Fruit fly (Drosophila melanogaster) whole organism, embryonic: Measurements from ENCODE around the gene CG10353.

Experiments
- Atf3 ChIP-seq: fragments of 200-800 bp; sonication (Bioruptor generic); optimal IDR thresholded peaks from 3 replicates; lab custom pipeline; 2016; ENCODE audit warnings: missing biosample characterization, missing genetic modification characterization
- CG11093 ChIP-seq: fragments of 200-800 bp; sonication (Bioruptor generic); IDR thresholded peaks from 3 replicates; pipeline ENCODE4 v1.3.6; 2022; ENCODE audit warnings: missing biosample characterization, missing genetic modification characterization
- CG11247 ChIP-seq: fragments of 200-800 bp; sonication (Bioruptor generic); IDR thresholded peaks from 2 replicates; pipeline ENCODE4 v1.3.6; 2022; ENCODE audit warnings: missing biosample characterization, missing genetic modification characterization
- CG11398 ChIP-seq: fragments of 200-800 bp; sonication (Bioruptor generic); optimal IDR thresholded peaks from 2 replicates; lab custom pipeline; 2016; ENCODE audit warnings: missing biosample characterization, missing genetic modification characterization
- CG11560 ChIP-seq: fragments of 200-800 bp; sonication (Bioruptor generic); IDR thresholded peaks from 3 replicates; pipeline ENCODE4 v1.3.6; 2022; ENCODE audit warnings: missing biosample characterization, missing genetic modification characterization
- CG11723 ChIP-seq: fragments of 200-800 bp; sonication (Bioruptor generic); optimal IDR thresholded peaks from 2 replicates; lab custom pipeline; 2017; ENCODE audit warnings: missing biosample characterization, mild to moderate bottlenecking, missing genetic modification characterization
- CG12104 ChIP-seq: fragments of 200-800 bp; sonication (Bioruptor generic); optimal IDR thresholded peaks from 3 replicates; lab custom pipeline; 2016; ENCODE audit warnings: missing biosample characterization, missing genetic modification characterization
- CG16813 ChIP-seq: fragments of 200-800 bp; sonication (Bioruptor generic); IDR thresholded peaks from 3 replicates; pipeline ENCODE4 v1.3.6; 2022; ENCODE audit warnings: missing biosample characterization, missing genetic modification characterization; ENCODE audit not compliant: partially characterized antibody
- CG16815 ChIP-seq: fragments of 200-800 bp; sonication (Bioruptor generic); optimal IDR thresholded peaks from 3 replicates; lab custom pipeline; 2017; ENCODE audit warnings: missing biosample characterization, mild to moderate bottlenecking, missing genetic modification characterization
- CG17328 ChIP-seq: fragments of 200-800 bp; sonication (Bioruptor generic); IDR thresholded peaks from 2 replicates; pipeline ENCODE4 v1.3.6; 2022; ENCODE audit warnings: missing biosample characterization, missing genetic modification characterization
- CG18011 ChIP-seq: fragments of 200-800 bp; sonication (Bioruptor generic); optimal IDR thresholded peaks from 2 replicates; lab custom pipeline; 2017; ENCODE audit warnings: missing biosample characterization, missing genetic modification characterization, mild to moderate bottlenecking, moderate library complexity, missing genotype
- CG18619 ChIP-seq: fragments of 200-800 bp; sonication (Bioruptor generic); optimal IDR thresholded peaks from 3 replicates; lab custom pipeline; 2017; ENCODE audit warnings: missing biosample characterization, mild to moderate bottlenecking, missing genetic modification characterization
- CG2116 ChIP-seq: fragments of 200-800 bp; sonication (Bioruptor generic); optimal IDR thresholded peaks from 3 replicates; lab custom pipeline; 2018; ENCODE audit warnings: missing biosample characterization, mild to moderate bottlenecking, missing genetic modification characterization
- CG2678 ChIP-seq: fragments of 200-800 bp; sonication (Bioruptor generic); optimal IDR thresholded peaks from 3 replicates; lab custom pipeline; 2019; ENCODE audit warnings: missing biosample characterization, mild to moderate bottlenecking, missing genetic modification characterization, moderate library complexity
- CG3726 ChIP-seq: fragments of 200-800 bp; sonication (Bioruptor generic); IDR thresholded peaks from 3 replicates; pipeline ENCODE4, ENCODE4 v1.3.6; 2022; ENCODE audit warnings: missing biosample characterization, missing genetic modification characterization
- CG42726 ChIP-seq: fragments of 200-800 bp; sonication (Bioruptor generic); IDR thresholded peaks from 2 replicates; pipeline ENCODE4 v1.3.6; 2022; ENCODE audit warnings: missing biosample characterization, missing genetic modification characterization; ENCODE audit not compliant: partially characterized antibody
- CG4707 ChIP-seq: fragments of 200-800 bp; sonication (Bioruptor generic); optimal IDR thresholded peaks from 2 replicates; lab custom pipeline; 2018; ENCODE audit warnings: missing biosample characterization, mild to moderate bottlenecking, missing genetic modification characterization, moderate library complexity
- CG6175 ChIP-seq: fragments of 200-800 bp; sonication (Bioruptor generic); IDR thresholded peaks from 3 replicates; pipeline ENCODE4 v1.3.6; 2022; ENCODE audit warnings: missing biosample characterization, missing genetic modification characterization
- CG9797 ChIP-seq: fragments of 200-800 bp; sonication (Bioruptor generic); optimal IDR thresholded peaks from 3 replicates; lab custom pipeline; 2018; ENCODE audit warnings: missing biosample characterization, mild to moderate bottlenecking, missing genetic modification characterization
- Chrac-16 ChIP-seq: fragments of 200-800 bp; sonication (Bioruptor generic); optimal IDR thresholded peaks from 3 replicates; lab custom pipeline; 2016; ENCODE audit warnings: missing biosample characterization, missing genetic modification characterization
- Dek ChIP-seq: fragments of 200-800 bp; sonication (Bioruptor generic); optimal IDR thresholded peaks from 3 replicates; lab custom pipeline; 2019; ENCODE audit warnings: missing biosample characterization, mild to moderate bottlenecking, missing genetic modification characterization, moderate library complexity
- Dip2 ChIP-seq: fragments of 200-800 bp; sonication (Bioruptor generic); IDR thresholded peaks from 2 replicates; pipeline ENCODE4 v1.3.6; 2022; ENCODE audit warnings: missing biosample characterization, missing genetic modification characterization
- Drgx ChIP-seq: fragments of 200-800 bp; sonication (Bioruptor generic); IDR thresholded peaks from 2 replicates; pipeline ENCODE4 v1.3.6; 2022; ENCODE audit warnings: missing biosample characterization, missing genetic modification characterization
- Elba2 ChIP-seq: fragments of 200-800 bp; sonication (Bioruptor generic); optimal IDR thresholded peaks from 3 replicates; lab custom pipeline; 2016; ENCODE audit warnings: missing biosample characterization, missing genetic modification characterization
- H2.0 ChIP-seq: fragments of 200-800 bp; sonication (Bioruptor generic); IDR thresholded peaks from 2 replicates; pipeline ENCODE4 v1.3.6; 2022; ENCODE audit warnings: missing biosample characterization, missing genetic modification characterization
- Hand ChIP-seq: fragments of 200-800 bp; sonication (Bioruptor generic); optimal IDR thresholded peaks from 2 replicates; lab custom pipeline; 2017; ENCODE audit warnings: mild to moderate bottlenecking, missing biosample characterization, missing genetic modification reagents, missing genetic modification characterization
- HmgD ChIP-seq: fragments of 200-800 bp; sonication (Bioruptor generic); optimal IDR thresholded peaks from 3 replicates; lab custom pipeline; 2016; ENCODE audit warnings: missing biosample characterization, missing genetic modification characterization
- Lhr ChIP-seq: fragments of 200-800 bp; sonication (Bioruptor generic); optimal IDR thresholded peaks from 3 replicates; lab custom pipeline; 2017; ENCODE audit warnings: mild to moderate bottlenecking, missing biosample characterization, missing genetic modification reagents, missing genetic modification characterization
- Mad ChIP-seq: fragments of 200-800 bp; sonication (Bioruptor generic); optimal IDR thresholded peaks from 2 replicates; lab custom pipeline; 2016; ENCODE audit warnings: missing biosample characterization, missing genetic modification characterization
- Med ChIP-seq: fragments of 200-800 bp; sonication (Bioruptor generic); peaks from one replicate; lab custom pipeline; 2016; ENCODE audit warnings: missing biosample characterization, missing genetic modification characterization, mild to moderate bottlenecking, inconsistent platforms, moderate library complexity
- Usf ChIP-seq: fragments of 200-800 bp; sonication (Bioruptor generic); optimal IDR thresholded peaks from 2 replicates; lab custom pipeline; 2017; ENCODE audit warnings: missing genotype, missing biosample characterization, missing genetic modification characterization
- Xbp1 ChIP-seq: fragments of 200-800 bp; sonication (Bioruptor generic); optimal IDR thresholded peaks from 3 replicates; lab custom pipeline; 2016; ENCODE audit warnings: missing biosample characterization, mild to moderate bottlenecking, missing genetic modification characterization
- YL-1 ChIP-seq: fragments of 200-800 bp; sonication (Bioruptor generic); optimal IDR thresholded peaks from 3 replicates; lab custom pipeline; 2017; ENCODE audit warnings: missing biosample characterization, mild to moderate bottlenecking, missing genetic modification characterization
- ap ChIP-seq: fragments of 200-800 bp; sonication (Bioruptor generic); IDR thresholded peaks from 2 replicates; pipeline ENCODE4 v1.3.6; 2022; ENCODE audit warnings: missing biosample characterization, missing genetic modification characterization
- crol ChIP-seq: fragments of 200-800 bp; sonication (Bioruptor generic); IDR thresholded peaks from 2 replicates; pipeline ENCODE4 v1.3.6; 2022; ENCODE audit warnings: missing biosample characterization, missing genetic modification characterization
- crp ChIP-seq, 2 experiments: fragments of 200-800 bp; sonication (Bioruptor generic); optimal IDR thresholded peaks; 2 replicates in 1 of 2; 3 replicates in 1 of 2; lab custom pipeline; 2017; ENCODE audit warnings: missing biosample characterization in 2 of 2, missing genetic modification characterization in 2 of 2, mild to moderate bottlenecking in 1 of 2, moderate library complexity in 1 of 2
- dati ChIP-seq: fragments of 200-800 bp; sonication (Bioruptor generic); IDR thresholded peaks from 2 replicates; pipeline ENCODE4 v1.3.6; 2022; ENCODE audit warnings: missing biosample characterization, missing genetic modification characterization
- fd96Cb ChIP-seq: fragments of 200-800 bp; sonication (Bioruptor generic); optimal IDR thresholded peaks from 2 replicates; lab custom pipeline; 2018; ENCODE audit warnings: missing biosample characterization, mild to moderate bottlenecking, missing genetic modification characterization, moderate library complexity
- kay ChIP-seq: fragments of 200-800 bp; sonication (Bioruptor generic); optimal IDR thresholded peaks from 2 replicates; lab custom pipeline; 2016; ENCODE audit warnings: missing biosample characterization, missing genetic modification characterization
- nom ChIP-seq: fragments of 200-800 bp; sonication (Bioruptor generic); optimal IDR thresholded peaks from 2 replicates; lab custom pipeline; 2017; ENCODE audit warnings: missing biosample characterization, missing genetic modification characterization, mild to moderate bottlenecking, moderate library complexity, missing genetic modification reagents
- peb ChIP-seq: fragments of 200-800 bp; sonication (Bioruptor generic); IDR thresholded peaks from 2 replicates; pipeline ENCODE4 v1.3.6; 2022; ENCODE audit warnings: missing biosample characterization, missing genetic modification characterization
- pnt ChIP-seq: fragments of 200-800 bp; sonication (Bioruptor generic); optimal IDR thresholded peaks from 3 replicates; lab custom pipeline; 2016; ENCODE audit warnings: missing biosample characterization, missing genetic modification characterization
- rib ChIP-seq: fragments of 200-800 bp; sonication (Bioruptor generic); IDR thresholded peaks from 2 replicates; pipeline ENCODE4 v1.3.6; 2022; ENCODE audit warnings: missing biosample characterization, missing genetic modification characterization
- row ChIP-seq: fragments of 200-800 bp; sonication (Bioruptor generic); IDR thresholded peaks from 3 replicates; pipeline ENCODE4 v1.3.6; 2022; ENCODE audit warnings: missing biosample characterization, missing genetic modification characterization
- slbo ChIP-seq: fragments of 200-800 bp; sonication (Bioruptor generic); IDR thresholded peaks from 2 replicates; pipeline ENCODE4 v1.3.6; 2022; ENCODE audit warnings: missing biosample characterization, missing genetic modification characterization
- tio ChIP-seq: fragments of 200-800 bp; sonication (Bioruptor generic); optimal IDR thresholded peaks from 2 replicates; lab custom pipeline; 2017; ENCODE audit warnings: missing biosample characterization, missing genetic modification characterization, inconsistent platforms
- tna ChIP-seq: fragments of 200-800 bp; sonication (Bioruptor generic); IDR thresholded peaks from 2 replicates; pipeline ENCODE4 v1.3.6; 2022; ENCODE audit warnings: missing biosample characterization, missing genetic modification characterization; ENCODE audit not compliant: partially characterized antibody
- trh ChIP-seq: fragments of 200-800 bp; sonication (Bioruptor generic); optimal IDR thresholded peaks from 2 replicates; lab custom pipeline; 2016; ENCODE audit warnings: missing biosample characterization, missing genetic modification characterization
- wor ChIP-seq: fragments of 200-800 bp; sonication (Bioruptor generic); IDR thresholded peaks from 2 replicates; pipeline ENCODE4 v1.3.6; 2022; ENCODE audit warnings: missing biosample characterization, missing genetic modification characterization
- zen ChIP-seq: fragments of 200-800 bp; sonication (Bioruptor generic); optimal IDR thresholded peaks from 3 replicates; lab custom pipeline; 2018; ENCODE audit warnings: missing biosample characterization, mild to moderate bottlenecking, missing genetic modification characterization, moderate library complexity
- zfh1 ChIP-seq: fragments of 200-800 bp; sonication (Bioruptor generic); IDR thresholded peaks from 3 replicates; pipeline ENCODE4 v1.3.6; 2022; ENCODE audit warnings: missing biosample characterization, missing genetic modification characterization

The CG10353 gene

DNA sequence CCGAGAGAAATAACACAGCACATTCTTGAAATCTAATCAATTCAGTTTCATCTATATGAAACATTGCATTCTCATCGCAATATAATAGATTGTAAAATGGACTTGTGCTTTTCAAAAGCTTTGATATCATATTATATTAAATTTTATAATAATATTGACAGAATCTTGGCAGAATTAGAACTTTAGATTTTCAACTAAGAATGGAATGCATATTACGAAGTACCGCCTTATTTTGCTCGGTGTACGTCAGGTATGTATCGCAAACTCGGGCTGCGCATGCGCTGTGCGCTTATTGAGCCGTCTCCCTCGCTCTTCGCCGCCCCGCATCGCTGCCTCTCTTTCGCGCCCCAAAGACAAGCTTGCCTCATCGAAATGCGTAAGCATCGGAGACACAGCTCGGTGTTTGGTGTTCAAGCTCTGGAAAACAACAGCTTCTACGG is 28.2 kb upstream of the CG10353 start (continued):
- TF ChIP-seq ap (GFP tag; lab: Robert Waterston, UW) = peak; percentile 82
- TF ChIP-seq dati = no peak
- TF ChIP-seq CG17328 (GFP tag; lab: Robert Waterston, UW) = peak; percentile 78
- TF ChIP-seq rib (GFP tag; lab: Robert Waterston, UW) = peak; percentile 61
- TF ChIP-seq CG11560 (tag; lab: Robert Waterston, UW) = peak; percentile 71; the same call in 2 of the 3 replicates
- TF ChIP-seq pnt (GFP tag; lab: Kevin White, UChicago) = peak; percentile 16
- peak; percentile 50 for TF ChIP-seq trh (GFP tag; lab: Kevin White, UChicago)
- no peak for TF ChIP-seq tna (GFP tag; lab: Robert Waterston, UW)
- TF ChIP-seq CG16813 (GFP tag; lab: Robert Waterston, UW) = no peak
- TF ChIP-seq zen = peak; percentile 93
- no peak for TF ChIP-seq CG11398 (GFP tag; lab: Kevin White, UChicago)
- peak; percentile 76 for TF ChIP-seq H2.0 (GFP tag; lab: Robert Waterston, UW)
- peak; percentile 87 for TF ChIP-seq Usf (GFP tag; lab: Kevin White, UChicago)
- TF ChIP-seq Lhr (GFP tag; lab: Kevin White, UChicago) = peak; percentile 63
- TF ChIP-seq Dek (tag; lab: Kevin White, UChicago) = peak; percentile 89
- peak; percentile 20 for TF ChIP-seq CG9797 (GFP tag; lab: Kevin White, UChicago)
- TF ChIP-seq Chrac-16 = peak; percentile 73
- TF ChIP-seq Med (GFP tag; lab: Kevin White, UChicago) = peak; percentile 83
- peak; percentile 69 for TF ChIP-seq CG12104
- TF ChIP-seq CG2116 = peak; percentile 41
- TF ChIP-seq CG16815 (GFP tag; lab: Kevin White, UChicago) = peak; percentile 89
- peak; percentile 85 for TF ChIP-seq nom (GFP tag; lab: Kevin White, UChicago)
- TF ChIP-seq zfh1 (GFP tag; lab: Robert Waterston, UW) = peak; percentile 87
- TF ChIP-seq tio (GFP tag; lab: Kevin White, UChicago) = peak; percentile 84
- TF ChIP-seq CG2678 (tag; lab: Kevin White, UChicago) = peak; percentile 95
- peak in 1 of 2 experiments; percentile 40 for TF ChIP-seq crp (GFP tag; optimal IDR thresholded peaks at IDR 0.05; lab: Kevin White, UChicago)
- peak; percentile 81 for TF ChIP-seq wor (GFP tag; lab: Robert Waterston, UW)
- peak; percentile 92 for TF ChIP-seq CG6175 (GFP tag; lab: Robert Waterston, UW)
- TF ChIP-seq YL-1 (GFP tag; lab: Kevin White, UChicago) = peak; percentile 77
- TF ChIP-seq slbo (GFP tag; lab: Robert Waterston, UW) = peak; percentile 74
- TF ChIP-seq peb = peak; percentile 64
- TF ChIP-seq CG11247 = peak; percentile 54
- peak; percentile 9 for TF ChIP-seq CG18011 (GFP tag; lab: Kevin White, UChicago)
- peak; percentile 87 for TF ChIP-seq CG11093 (GFP tag; lab: Robert Waterston, UW)
- peak; percentile 25 for TF ChIP-seq Mad (GFP tag; lab: Kevin White, UChicago)
- no peak for TF ChIP-seq Atf3
- peak; percentile 65 for TF ChIP-seq CG4707
- peak; percentile 91 for TF ChIP-seq fd96Cb (tag; lab: Kevin White, UChicago)
- TF ChIP-seq row = peak; percentile 91
- peak; percentile 76 for TF ChIP-seq Hand
- peak; percentile 79 for TF ChIP-seq CG11723 (GFP tag; lab: Kevin White, UChicago)
- peak; percentile 85 for TF ChIP-seq Drgx (GFP tag; lab: Robert Waterston, UW)
- peak; percentile 55 for TF ChIP-seq kay
- no peak for TF ChIP-seq CG42726
- TF ChIP-seq CG18619 (GFP tag; lab: Kevin White, UChicago) = peak; percentile 83
- TF ChIP-seq Xbp1 (GFP tag; lab: Kevin White, UChicago) = peak; percentile 78
- TF ChIP-seq HmgD (GFP tag; lab: Kevin White, UChicago) = no peak
- TF ChIP-seq CG3726 (GFP tag; lab: Robert Waterston, UW) = peak; percentile 81; the same call in 2 of the 3 replicates
- peak; percentile 34; the same call in 1 of the 2 replicates for TF ChIP-seq crol (GFP tag; lab: Robert Waterston, UW)
- TF ChIP-seq Elba2 (GFP tag; lab: Kevin White, UChicago) = peak; percentile 22
- TF ChIP-seq Dip2 (GFP tag; lab: Robert Waterston, UW) = 0 out of 2 replicates have a peak, but pooled peaks have one; percentile 34
